Worm (Caenorhabditis elegans): ENCODE data around the gene sdz-38.

DNA sequence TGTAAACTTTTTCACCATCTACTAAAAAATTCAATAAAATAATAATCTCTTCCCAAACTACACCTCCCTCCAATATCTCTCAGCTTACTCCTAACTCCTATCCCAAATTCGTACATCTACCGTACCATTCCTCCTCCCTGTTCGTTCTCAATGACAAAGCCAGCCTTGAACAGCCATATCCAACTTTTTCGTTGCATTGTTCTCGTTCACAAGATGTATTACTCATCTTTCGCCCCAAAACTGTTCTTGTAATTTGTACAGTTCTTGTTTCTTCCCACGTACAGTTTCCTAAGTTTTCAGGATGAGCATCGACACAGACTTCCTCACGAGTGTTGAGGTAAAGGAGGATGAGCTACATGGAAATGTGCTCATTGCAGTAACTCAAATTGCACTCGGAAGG, 26.8 kb downstream of the sdz-38 start, which contains the start of gene egl-43:
- TF ChIP-seq nhr-237 (tag; optimal IDR thresholded peaks at IDR 0.05) (no peak), ceh-82 (tag; optimal IDR thresholded peaks at IDR 0.05) (no peak), lin-39 (tag; optimal IDR thresholded peaks at IDR 0.05) (no peak), aly-2 (tag; optimal IDR thresholded peaks at IDR 0.05) (no peak), fos-1 (tag; optimal IDR thresholded peaks at IDR 0.05) (no peak)

Data from whole organism, L2 larva.